Worm (Caenorhabditis elegans): ENCODE results near the gene ugt-10.

- TF ChIP-seq ceh-36 (tag; optimal IDR thresholded peaks at IDR 0.05) (no peak), tra-4 (tag; optimal IDR thresholded peaks at IDR 0.05) (no peak), ama-1 (optimal IDR thresholded peaks at IDR 0.05) (no peak), ceh-13 (GFP tag; optimal IDR thresholded peaks at IDR 0.05) (no peak), pes-1 (GFP tag; IDR thresholded peaks at IDR 0.05) (no peak), flt-1 (GFP tag; IDR thresholded peaks at IDR 0.05) (no peak), aly-1 (tag; optimal IDR thresholded peaks at IDR 0.05) (no peak)
Observed at ce11 chrV:4901074-4901473, 1.2 kb upstream of the ugt-10 start, which contains the start of gene ugt-67.
